Fruit fly (Drosophila melanogaster): Measurements from ENCODE around the gene CG13066.

Gene CG13066

DNA sequence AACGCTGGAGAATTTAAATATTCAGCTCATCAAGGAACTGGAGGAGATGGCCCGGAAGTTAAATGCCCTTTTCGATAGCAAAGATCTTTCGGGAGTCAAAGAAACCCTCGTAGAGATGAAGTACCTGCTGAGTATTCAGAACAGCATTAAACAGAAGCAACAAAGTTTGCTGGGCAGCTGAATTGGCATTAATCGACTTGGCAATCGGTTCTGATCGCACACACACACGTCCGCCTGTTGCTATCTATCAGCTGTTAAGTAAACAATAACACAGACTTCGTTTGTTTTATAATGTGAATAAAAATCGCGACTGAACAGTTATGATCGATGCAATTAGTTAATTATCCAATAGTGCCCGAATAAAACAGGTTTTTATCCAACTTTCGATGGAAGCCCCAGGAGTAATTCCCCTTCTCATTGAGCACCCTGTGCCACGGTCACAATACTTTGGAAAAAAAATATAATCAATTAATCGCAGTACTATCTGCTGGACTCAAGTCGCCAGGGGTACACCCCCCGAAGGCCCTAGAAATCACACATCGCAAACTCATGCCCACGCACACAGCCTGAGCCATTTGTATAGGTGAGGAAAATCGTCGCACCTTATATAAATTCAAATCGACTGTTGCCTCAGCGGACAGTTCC lies 38.7 kb upstream of the CG13066 start:
- TF ChIP-seq CG12605 (GFP tag; IDR thresholded peaks at IDR 0.05) (0 out of 2 replicates have a peak, but pooled peaks have one; percentile 45), D1 (tag; optimal IDR thresholded peaks at IDR 0.05) (no peak), CG32121 (GFP tag; IDR thresholded peaks at IDR 0.05) (no peak)

DNA sequence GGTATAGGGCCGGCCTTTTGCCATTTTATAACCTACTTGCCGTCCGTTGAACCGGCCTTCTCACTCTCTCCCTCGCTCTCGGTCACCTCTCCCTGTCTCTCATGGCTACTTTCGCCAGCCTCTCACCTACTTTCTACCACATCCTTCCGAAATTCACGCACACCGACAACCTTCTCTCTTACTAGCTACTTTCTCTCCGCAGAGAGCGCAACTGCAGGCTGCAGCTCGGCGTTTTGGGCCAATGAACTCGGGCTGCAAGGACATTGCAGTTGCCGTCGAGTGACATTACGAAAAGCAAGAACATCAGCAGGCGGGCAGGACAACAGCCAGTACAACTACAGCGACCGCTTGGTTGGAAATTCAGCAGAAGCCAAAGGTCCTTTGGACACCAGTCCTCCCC lies 31.4 kb upstream of the CG13066 start:
- TF ChIP-seq EcR (GFP tag; optimal IDR thresholded peaks at IDR 0.05) (peak; percentile 79), CG12605 (GFP tag; IDR thresholded peaks at IDR 0.05) (no peak)

DNA sequence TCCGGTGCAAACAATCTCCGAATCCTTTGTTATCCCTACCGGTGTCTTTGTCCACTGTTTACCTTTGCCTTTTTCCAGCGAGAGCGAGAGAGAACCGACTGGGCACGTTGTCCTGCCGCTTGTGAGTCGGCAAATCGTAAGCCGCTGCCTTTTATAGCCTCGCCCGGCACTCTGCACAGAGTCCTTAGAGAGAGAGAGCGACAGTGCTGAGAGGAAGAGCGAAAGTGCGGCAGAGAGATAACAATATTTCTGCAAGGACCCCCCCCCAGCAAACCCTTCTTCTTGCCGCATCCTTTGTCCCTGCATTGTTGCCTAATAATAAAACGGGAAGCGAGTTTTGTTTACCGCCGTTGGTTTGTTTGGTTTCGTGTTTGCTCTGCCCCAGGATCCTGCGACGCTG lies 20.5 kb upstream of the CG13066 start, which contains the start of gene CG13055:
Gene CG13055 (minus strand): TSS at position 101 of the 400 bp plus-strand sequence.
- TF ChIP-seq fd96Ca (GFP tag; IDR thresholded peaks at IDR 0.05) (no peak), CG34367 (tag; optimal IDR thresholded peaks at IDR 0.05) (no peak)

DNA sequence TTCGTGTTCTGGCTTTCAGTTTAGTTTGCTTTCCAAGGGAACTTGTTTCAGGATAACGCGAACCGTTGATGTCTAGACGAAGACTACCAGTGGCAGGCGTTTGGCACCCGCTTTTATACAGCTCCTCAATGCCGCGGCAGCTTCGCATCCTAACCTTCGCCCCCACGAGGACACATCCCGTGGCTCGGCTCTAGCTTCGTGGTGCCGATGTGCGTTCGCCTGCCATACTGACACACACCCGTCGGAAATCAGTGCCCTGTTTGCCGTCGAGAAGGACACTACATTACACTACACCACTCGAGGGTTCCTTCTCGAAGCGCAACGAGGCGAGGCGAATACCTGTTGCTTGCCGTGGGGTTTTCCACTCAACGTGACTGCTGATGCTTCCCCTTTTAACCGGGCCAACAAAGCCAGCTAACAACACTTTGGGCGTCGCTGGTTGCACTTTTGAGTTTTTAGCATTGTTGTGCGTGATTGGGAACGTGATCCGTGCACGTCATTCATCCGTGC lies 15.5 kb upstream of the CG13066 start, which contains the start of gene CG13054:
Gene CG13054 (minus strand): TSS at position 74 of the 510 bp plus-strand sequence.
- no peak for TF ChIP-seq CG8159 (tag; optimal IDR thresholded peaks at IDR 0.05)
- peak; percentile 65; the same call in 1 of the 2 replicates for TF ChIP-seq CG12605 (GFP tag; IDR thresholded peaks at IDR 0.05)
- 0 out of 3 replicates have a peak, but pooled peaks have one; percentile 48 for TF ChIP-seq CG4496 (GFP tag; IDR thresholded peaks at IDR 0.05)
- TF ChIP-seq CG8301 (tag; optimal IDR thresholded peaks at IDR 0.05): no peak

DNA sequence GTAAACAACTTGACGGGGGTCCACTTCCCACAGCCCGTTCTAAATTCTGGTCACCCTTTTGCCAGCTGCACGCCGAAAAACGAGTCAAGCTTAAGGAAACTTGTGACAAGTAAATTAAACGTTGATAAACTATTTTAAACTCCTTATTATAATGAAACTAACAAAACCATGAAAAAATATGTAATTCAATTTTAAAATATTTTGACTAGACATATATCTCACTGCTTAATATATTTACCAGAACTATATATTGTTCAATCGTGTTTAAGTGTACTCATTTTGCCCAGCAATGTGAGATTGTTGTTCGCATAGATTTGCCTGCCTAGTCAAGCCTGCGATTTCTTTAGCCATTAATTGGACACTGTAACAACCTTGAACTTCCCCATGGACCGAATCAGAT lies 13.2 kb upstream of the CG13066 start, which contains the start of gene CG13053:
Gene CG13053 (minus strand): TSS at position 171 of the 400 bp plus-strand sequence.
- TF ChIP-seq CG9948 (tag; optimal IDR thresholded peaks at IDR 0.05) (peak; percentile 79), CG34367 (tag; optimal IDR thresholded peaks at IDR 0.05) (peak; percentile 70), Snoo (tag; optimal IDR thresholded peaks at IDR 0.05) (no peak), Pif1B (GFP tag; optimal IDR thresholded peaks at IDR 0.05) (peak; percentile 50), CG8301 (tag; optimal IDR thresholded peaks at IDR 0.05) (no peak), CG32121 (GFP tag; IDR thresholded peaks at IDR 0.05) (no peak), CG10348 (GFP tag; IDR thresholded peaks at IDR 0.05) (no peak), CG15710 (tag; optimal IDR thresholded peaks at IDR 0.05) (peak; percentile 76), CG4496 (GFP tag; IDR thresholded peaks at IDR 0.05) (no peak), fd96Ca (GFP tag; IDR thresholded peaks at IDR 0.05) (no peak), Pif1A (GFP tag; optimal IDR thresholded peaks at IDR 0.05) (peak; percentile 27), CG8159 (tag; optimal IDR thresholded peaks at IDR 0.05) (peak; percentile 82), CG17806 (tag; optimal IDR thresholded peaks at IDR 0.05) (peak; percentile 84), EcR (GFP tag; optimal IDR thresholded peaks at IDR 0.05) (peak; percentile 82), rn (GFP tag; IDR thresholded peaks at IDR 0.05) (no peak), CG12605 (GFP tag; IDR thresholded peaks at IDR 0.05) (no peak), CG14655 (GFP tag; optimal IDR thresholded peaks at IDR 0.05) (peak; percentile 57), CG13204 (GFP tag; optimal IDR thresholded peaks at IDR 0.05) (peak; percentile 31), Ets98B (GFP tag; IDR thresholded peaks at IDR 0.05) (no peak), gl (tag; optimal IDR thresholded peaks at IDR 0.05) (peak; percentile 41), D1 (tag; optimal IDR thresholded peaks at IDR 0.05) (peak; percentile 5)

DNA sequence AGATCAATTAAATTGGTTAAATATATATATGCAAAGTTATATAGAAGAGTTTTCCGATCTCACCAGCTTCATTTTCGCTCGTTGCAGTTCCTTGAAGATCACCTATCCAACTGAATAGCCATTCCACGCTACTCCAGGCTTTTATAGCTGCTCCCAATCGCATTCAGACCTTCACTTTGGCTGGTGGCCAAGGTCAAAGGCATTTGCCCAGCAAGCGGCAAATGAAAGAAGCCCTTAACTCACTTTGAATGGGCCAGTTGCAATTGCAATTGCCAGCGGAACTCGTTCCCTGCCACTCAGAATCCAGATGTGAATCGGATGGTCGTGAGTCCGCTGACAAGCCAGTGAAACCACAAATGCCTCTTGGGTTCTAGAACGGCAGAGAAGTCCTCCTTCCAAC lies 11.2 kb upstream of the CG13066 start, which contains the start of gene CG34247:
Gene CG34247 (minus strand): TSS at position 101 of the 400 bp plus-strand sequence.
- TF ChIP-seq Snoo (tag; optimal IDR thresholded peaks at IDR 0.05): no peak
- peak; percentile 15 for TF ChIP-seq EcR (GFP tag; optimal IDR thresholded peaks at IDR 0.05)

DNA sequence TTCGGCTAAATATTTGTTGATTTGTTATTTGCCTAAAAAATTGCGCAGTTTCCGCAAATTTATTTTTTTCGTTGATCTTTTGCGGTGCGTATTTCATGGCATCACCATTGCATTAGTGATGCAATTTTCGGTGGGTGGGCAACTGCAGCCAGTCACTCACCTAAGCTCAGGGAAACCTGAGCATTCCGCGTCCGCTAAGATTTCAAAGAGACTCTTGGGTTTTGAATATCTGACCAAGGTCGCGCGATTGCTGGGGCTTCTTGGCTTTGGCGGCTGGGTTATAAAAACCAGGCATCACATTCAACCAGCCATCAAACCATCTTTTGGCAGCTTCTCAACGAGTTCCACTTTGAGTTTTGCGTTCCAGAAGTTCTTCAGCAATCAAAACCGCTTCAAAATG lies 10.3 kb upstream of the CG13066 start, which contains the start of gene CG13071:
Gene CG13071 (plus strand): TSS at position 301 of the 400 bp plus-strand sequence.
- TF ChIP-seq CG8301 (tag; optimal IDR thresholded peaks at IDR 0.05): no peak
- no peak for TF ChIP-seq Ets98B (GFP tag; IDR thresholded peaks at IDR 0.05)
- TF ChIP-seq CG34367 (tag; optimal IDR thresholded peaks at IDR 0.05): no peak

DNA sequence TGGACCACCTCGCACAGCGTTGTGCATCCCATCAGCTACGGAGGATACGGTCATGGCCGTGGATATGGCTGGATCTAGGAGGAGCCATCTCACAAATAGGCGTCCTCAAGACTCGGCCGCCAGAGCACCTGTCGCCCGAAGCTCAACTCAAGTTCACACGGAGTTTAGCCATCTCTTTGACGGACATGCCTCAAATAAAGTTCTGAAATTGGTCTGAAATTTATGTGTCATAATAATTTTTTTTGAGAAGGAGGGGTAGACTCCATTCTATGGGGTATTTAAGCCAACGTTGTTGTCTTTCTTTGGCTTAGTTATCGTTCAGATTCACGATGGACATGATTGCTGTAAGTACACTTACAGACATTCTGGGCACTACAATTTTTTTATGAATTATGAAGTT lies 9.7 kb upstream of the CG13066 start, which contains the start of gene CG13070:
Gene CG13070 (plus strand): TSS at position 301 of the 400 bp plus-strand sequence.
- TF ChIP-seq gl (tag; optimal IDR thresholded peaks at IDR 0.05): no peak

All from whole organism, pupa.